Worm (Caenorhabditis elegans): Measurements from ENCODE around the gene clc-2.

The clc-2 gene

DNA sequence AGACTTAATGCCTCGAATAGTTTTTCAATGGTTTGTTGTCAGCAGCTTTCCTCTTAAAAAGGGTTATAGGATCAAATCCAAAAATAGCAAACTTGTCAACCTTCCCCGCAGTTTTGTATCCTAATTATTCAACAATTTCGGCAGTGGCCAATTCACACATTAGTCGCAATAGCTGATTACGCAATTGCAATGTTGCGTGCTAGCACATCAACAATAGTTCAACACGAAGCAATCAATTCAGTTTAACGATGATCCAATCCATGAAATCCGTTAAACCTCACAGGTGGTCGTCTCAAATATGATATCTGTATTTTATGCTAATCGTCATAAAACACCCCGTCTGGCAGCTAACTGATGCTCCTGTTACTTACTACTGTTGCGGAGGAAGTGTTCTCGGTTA is 21.3 kb downstream of the clc-2 start:
- peak; percentile 66 for TF ChIP-seq zip-8 (tag; optimal IDR thresholded peaks at IDR 0.05)
- no peak for TF ChIP-seq hlh-1 (tag; optimal IDR thresholded peaks at IDR 0.05)
- no peak for TF ChIP-seq lin-13 (tag; optimal IDR thresholded peaks at IDR 0.05)
- peak; percentile 5 for TF ChIP-seq cnd-1 (tag; optimal IDR thresholded peaks at IDR 0.05)
- TF ChIP-seq nhr-2 (tag; optimal IDR thresholded peaks at IDR 0.05): peak; percentile 79

DNA sequence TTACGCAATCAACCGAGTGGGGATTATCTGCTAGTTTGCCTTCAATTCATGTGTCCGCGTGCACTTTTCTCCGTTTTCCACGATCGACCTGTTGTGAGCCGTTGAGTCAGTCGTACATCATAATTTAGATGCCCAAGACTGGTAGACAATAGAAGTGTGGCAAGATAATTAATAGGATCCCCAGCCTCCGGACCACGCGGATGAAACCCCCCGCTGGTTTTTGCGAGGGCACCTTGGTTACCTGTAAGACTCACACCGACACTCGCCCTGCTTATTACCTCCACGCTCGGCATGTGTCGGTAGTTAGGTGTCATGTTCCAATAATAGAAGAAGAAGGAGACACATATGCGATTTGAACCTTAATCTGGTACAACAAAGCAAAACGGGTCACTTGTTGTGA is 24.7 kb downstream of the clc-2 start:
- TF ChIP-seq ceh-43 (GFP tag; optimal IDR thresholded peaks at IDR 0.05) (peak; percentile 24), unc-39 (tag; optimal IDR thresholded peaks at IDR 0.05) (peak; percentile 53), nhr-2 (tag; optimal IDR thresholded peaks at IDR 0.05) (peak; percentile 30), zip-8 (tag; optimal IDR thresholded peaks at IDR 0.05) (no peak), nhr-28 (tag; optimal IDR thresholded peaks at IDR 0.05) (no peak), drap-1 (GFP tag; optimal IDR thresholded peaks at IDR 0.05) (no peak)

DNA sequence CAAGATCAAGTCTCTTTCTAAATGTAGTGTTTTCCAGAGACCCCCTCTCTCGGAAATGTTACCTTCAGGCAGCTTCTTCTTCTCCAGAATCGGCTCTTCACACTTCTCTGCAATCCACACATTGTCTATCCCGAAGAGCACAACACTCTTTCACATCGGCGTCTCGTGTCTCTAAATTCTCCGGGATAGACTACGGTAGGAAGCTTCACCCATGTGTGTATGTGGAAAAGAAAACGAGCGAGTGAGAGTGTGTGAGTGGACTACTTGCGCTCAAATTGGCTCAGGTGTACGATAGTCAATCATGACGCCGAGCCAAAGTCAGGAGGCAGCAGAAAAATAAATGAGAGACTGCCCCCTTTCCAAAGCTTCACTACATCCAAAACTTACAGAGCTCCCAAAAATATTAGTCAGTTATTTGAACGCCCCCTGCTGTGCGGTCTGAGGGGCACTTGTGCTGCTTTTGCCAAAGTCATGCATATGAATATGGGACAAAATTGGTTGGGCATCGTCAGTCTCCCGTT is 25.9 kb downstream of the clc-2 start:
- TF ChIP-seq sem-2 (GFP tag; optimal IDR thresholded peaks at IDR 0.05) (no peak), flh-1 (GFP tag; optimal IDR thresholded peaks at IDR 0.05) (no peak), ceh-39 (tag; optimal IDR thresholded peaks at IDR 0.05) (no peak), lsy-2 (tag; optimal IDR thresholded peaks at IDR 0.05) (peak; percentile 64), elt-3 (tag; optimal IDR thresholded peaks at IDR 0.05) (no peak), unc-120 (tag; optimal IDR thresholded peaks at IDR 0.05; ENCODE audit: poor library complexity, severe bottlenecking) (no peak), cnd-1 (tag; optimal IDR thresholded peaks at IDR 0.05) (peak; percentile 35), blmp-1 (tag; optimal IDR thresholded peaks at IDR 0.05) (no peak), elt-1 (tag; optimal IDR thresholded peaks at IDR 0.05; ENCODE audit: borderline replicate concordance, insufficient read depth) (no peak), tbx-8 (GFP tag; optimal IDR thresholded peaks at IDR 0.05) (no peak), ces-1 (GFP tag; optimal IDR thresholded peaks at IDR 0.05) (peak; percentile 29)

DNA sequence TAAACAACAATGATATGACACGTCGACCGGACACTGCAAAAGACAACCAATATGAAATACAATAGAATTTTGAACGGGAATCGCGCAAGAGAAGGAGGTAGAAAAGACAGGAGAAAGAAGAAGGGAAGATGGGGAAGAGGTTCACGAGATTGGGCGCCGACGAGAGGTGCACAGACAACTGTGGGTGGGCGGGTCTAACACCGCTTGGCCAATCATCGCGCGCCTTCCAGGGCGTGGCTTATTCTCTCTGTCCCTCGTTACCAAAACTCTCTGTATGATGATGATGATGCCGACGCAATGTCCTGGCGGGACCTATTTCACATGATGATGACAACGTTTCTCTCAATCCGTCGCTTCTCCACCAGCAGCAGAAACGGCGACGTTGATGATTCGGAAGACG is 29.3 kb downstream of the clc-2 start:
- TF ChIP-seq drap-1 (GFP tag; optimal IDR thresholded peaks at IDR 0.05) (peak; percentile 24), blmp-1 (tag; optimal IDR thresholded peaks at IDR 0.05) (no peak), lsy-2 (tag; optimal IDR thresholded peaks at IDR 0.05) (peak; percentile 61)

DNA sequence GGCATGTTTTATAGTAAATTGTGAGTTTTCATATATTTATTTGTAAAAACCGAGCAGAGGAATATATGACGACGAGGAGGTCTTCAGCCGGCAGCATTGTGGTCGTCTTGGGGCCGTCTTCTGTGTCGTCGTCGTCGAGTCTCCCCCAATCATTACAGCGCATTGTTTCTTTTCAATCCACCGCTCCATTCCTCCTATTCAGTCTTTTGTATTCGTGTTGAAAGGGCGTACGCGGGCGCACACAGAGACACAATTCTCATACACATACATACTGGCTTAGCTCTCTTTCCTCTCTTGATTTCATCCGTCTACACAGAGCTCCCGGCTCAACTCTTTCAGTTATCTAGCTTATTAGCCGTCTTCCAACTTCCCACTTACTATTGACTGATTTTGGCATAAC is 32.4 kb downstream of the clc-2 start, which contains the start of gene sox-2:
Gene sox-2, minus strand, starts transcription at position 100 of the 400 bp plus-strand sequence.
- TF ChIP-seq elt-1 (tag; optimal IDR thresholded peaks at IDR 0.05; ENCODE audit: borderline replicate concordance, insufficient read depth): no peak
- no peak for TF ChIP-seq nhr-237 (tag; optimal IDR thresholded peaks at IDR 0.05)
- no peak for TF ChIP-seq sem-2 (GFP tag; optimal IDR thresholded peaks at IDR 0.05)
- no peak for TF ChIP-seq ham-2 (GFP tag; optimal IDR thresholded peaks at IDR 0.05)
- TF ChIP-seq pha-4 (tag; optimal IDR thresholded peaks at IDR 0.05): no peak
- no peak for TF ChIP-seq elt-3 (tag; optimal IDR thresholded peaks at IDR 0.05)
- TF ChIP-seq zip-8 (tag; optimal IDR thresholded peaks at IDR 0.05): no peak
- TF ChIP-seq nhr-76 (tag; optimal IDR thresholded peaks at IDR 0.05): no peak
- no peak for TF ChIP-seq ztf-11 (tag; optimal IDR thresholded peaks at IDR 0.05)
- TF ChIP-seq nhr-28 (tag; optimal IDR thresholded peaks at IDR 0.05): no peak
- no peak for TF ChIP-seq mep-1 (tag; optimal IDR thresholded peaks at IDR 0.05)
- TF ChIP-seq unc-120 (tag; optimal IDR thresholded peaks at IDR 0.05; ENCODE audit: poor library complexity, severe bottlenecking): no peak

DNA sequence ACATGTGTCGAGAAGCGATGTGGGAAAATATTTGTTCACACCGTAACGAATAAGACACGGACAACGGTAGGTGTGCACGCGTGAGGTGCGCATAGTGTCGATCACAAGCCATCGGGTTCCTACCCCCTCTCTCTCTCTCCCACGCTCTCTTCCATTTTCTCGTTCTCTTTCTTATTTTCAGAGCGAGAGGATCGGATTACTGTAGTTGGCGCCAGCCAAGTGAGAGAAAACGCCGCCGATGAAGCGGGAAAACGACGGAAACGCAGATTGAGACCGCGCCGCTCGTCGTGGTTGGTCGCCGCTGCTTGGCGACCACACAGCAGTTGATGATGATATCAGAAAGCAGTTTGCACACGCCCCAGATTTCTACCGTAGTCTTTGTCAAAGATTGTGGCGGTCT is 33.1 kb downstream of the clc-2 start:
- TF ChIP-seq unc-62 (GFP tag; optimal IDR thresholded peaks at IDR 0.05): no peak
- TF ChIP-seq cnd-1 (tag; optimal IDR thresholded peaks at IDR 0.05): peak; percentile 14

DNA sequence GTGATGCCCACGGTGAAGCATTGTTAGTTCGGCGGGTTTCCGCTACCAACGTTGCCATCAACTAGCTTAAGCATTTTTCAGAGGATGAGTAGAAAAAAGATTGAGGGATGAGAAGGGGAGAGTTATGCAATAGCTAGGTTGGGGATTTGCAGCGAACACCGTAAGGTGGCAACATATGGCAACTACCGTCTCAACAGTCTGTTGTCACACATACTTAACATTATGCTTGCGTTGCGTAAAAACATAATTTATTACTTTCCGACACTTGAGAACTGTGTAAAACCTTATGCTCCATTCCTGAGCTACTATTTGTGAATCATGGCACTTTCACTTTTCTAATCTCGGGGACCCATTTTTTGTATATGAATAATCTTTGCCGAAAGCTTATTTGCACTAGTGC is 35.4 kb downstream of the clc-2 start:
- TF ChIP-seq ces-1 (GFP tag; optimal IDR thresholded peaks at IDR 0.05) (no peak), drap-1 (GFP tag; optimal IDR thresholded peaks at IDR 0.05) (no peak), cnd-1 (tag; optimal IDR thresholded peaks at IDR 0.05) (peak; percentile 64), nhr-2 (tag; optimal IDR thresholded peaks at IDR 0.05) (peak; percentile 54), lin-32 (GFP tag; optimal IDR thresholded peaks at IDR 0.05) (no peak)

All from whole organism, mixed stage, embryonic.